Fruit fly (Drosophila melanogaster) whole organism, embryonic: ENCODE results near the gene Nf-YC.

Source experiments
- ATbp ChIP-seq: fragments of 200-800 bp; sonication (Bioruptor generic); optimal IDR thresholded peaks from 2 replicates; lab custom pipeline; 2017; ENCODE audit warnings: missing biosample characterization, mild to moderate bottlenecking, missing genetic modification characterization, missing genetic modification reagents
- Adf1 ChIP-seq: fragments of 200-800 bp; sonication (Bioruptor generic); IDR thresholded peaks from 2 replicates; pipeline ENCODE4 v1.3.6; 2022; ENCODE audit warnings: missing biosample characterization, missing genetic modification characterization
- CG10321 ChIP-seq: fragments of 200-800 bp; sonication (Bioruptor generic); IDR thresholded peaks from 2 replicates; pipeline ENCODE4 v1.3.6; 2022; ENCODE audit warnings: missing biosample characterization, missing genetic modification characterization
- CG11696 ChIP-seq: fragments of 200-800 bp; sonication (Bioruptor generic); IDR thresholded peaks from 2 replicates; pipeline ENCODE4 v1.3.6; 2022; ENCODE audit warnings: missing biosample characterization, missing genetic modification characterization
- CG11723 ChIP-seq: fragments of 200-800 bp; sonication (Bioruptor generic); optimal IDR thresholded peaks from 2 replicates; lab custom pipeline; 2017; ENCODE audit warnings: missing biosample characterization, mild to moderate bottlenecking, missing genetic modification characterization
- CG12299 ChIP-seq: fragments of 200-800 bp; sonication (Bioruptor generic); optimal IDR thresholded peaks from 2 replicates; lab custom pipeline; 2018; ENCODE audit warnings: missing biosample characterization, mild to moderate bottlenecking, missing genetic modification characterization
- CG13123 ChIP-seq: fragments of 200-800 bp; sonication (Bioruptor generic); optimal IDR thresholded peaks from 2 replicates; lab custom pipeline; 2016; ENCODE audit warnings: missing biosample characterization, missing genetic modification characterization
- CG14710 ChIP-seq: fragments of 200-800 bp; sonication (Bioruptor generic); optimal IDR thresholded peaks from 3 replicates; lab custom pipeline; 2019; ENCODE audit warnings: missing biosample characterization, mild to moderate bottlenecking, missing genetic modification characterization, moderate library complexity
- CG1529 ChIP-seq: fragments of 200-800 bp; sonication (Bioruptor generic); optimal IDR thresholded peaks from 3 replicates; lab custom pipeline; 2018; ENCODE audit warnings: missing biosample characterization, missing genetic modification characterization
- CG2202 ChIP-seq: fragments of 200-800 bp; sonication (Bioruptor generic); optimal IDR thresholded peaks from 2 replicates; lab custom pipeline; 2018; ENCODE audit warnings: missing biosample characterization, mild to moderate bottlenecking, missing genetic modification characterization
- CG33213 ChIP-seq: fragments of 200-800 bp; sonication (Bioruptor generic); optimal IDR thresholded peaks from 3 replicates; lab custom pipeline; 2016; ENCODE audit warnings: missing biosample characterization, missing genetic modification characterization
- CG34422 ChIP-seq: fragments of 200-800 bp; sonication (Bioruptor generic); IDR thresholded peaks from 3 replicates; pipeline ENCODE4 v1.3.6; 2022; ENCODE audit warnings: missing biosample characterization, missing genetic modification characterization
- CG3726 ChIP-seq: fragments of 200-800 bp; sonication (Bioruptor generic); IDR thresholded peaks from 3 replicates; pipeline ENCODE4, ENCODE4 v1.3.6; 2022; ENCODE audit warnings: missing biosample characterization, missing genetic modification characterization
- CG5180 ChIP-seq: fragments of 200-800 bp; sonication (Bioruptor generic); optimal IDR thresholded peaks from 3 replicates; lab custom pipeline; 2017; ENCODE audit warnings: missing biosample characterization, missing genetic modification characterization, mild to moderate bottlenecking, moderate library complexity, missing genetic modification reagents
- CG6765 ChIP-seq: fragments of 200-800 bp; sonication (Bioruptor generic); optimal IDR thresholded peaks from 3 replicates; lab custom pipeline; 2017; ENCODE audit warnings: missing biosample characterization, mild to moderate bottlenecking, missing genetic modification characterization
- CG6791 ChIP-seq: fragments of 200-800 bp; sonication (Bioruptor generic); IDR thresholded peaks from 3 replicates; pipeline ENCODE4 v1.3.6; 2022; ENCODE audit warnings: missing biosample characterization, missing genetic modification characterization; ENCODE audit not compliant: partially characterized antibody
- CG7556 ChIP-seq: fragments of 200-800 bp; sonication (Bioruptor generic); optimal IDR thresholded peaks from 2 replicates; lab custom pipeline; 2017; ENCODE audit warnings: missing biosample characterization, mild to moderate bottlenecking, missing genetic modification characterization
- CG9817 ChIP-seq: fragments of 200-800 bp; sonication (Bioruptor generic); optimal IDR thresholded peaks from 2 replicates; lab custom pipeline; 2018; ENCODE audit warnings: missing biosample characterization, mild to moderate bottlenecking, missing genetic modification characterization, moderate library complexity
- CHES-1-like ChIP-seq: fragments of 200-800 bp; sonication (Bioruptor generic); optimal IDR thresholded peaks from 2 replicates; lab custom pipeline; 2016; ENCODE audit warnings: missing biosample characterization, missing genetic modification characterization
- D19B ChIP-seq: fragments of 200-800 bp; sonication (Bioruptor generic); optimal IDR thresholded peaks from 2 replicates; lab custom pipeline; 2017; ENCODE audit warnings: missing biosample characterization, mild to moderate bottlenecking, missing genetic modification characterization
- Dad ChIP-seq: fragments of 200-800 bp; sonication (Bioruptor generic); optimal IDR thresholded peaks from 3 replicates; lab custom pipeline; 2016; ENCODE audit warnings: missing biosample characterization, missing genetic modification characterization
- Dref ChIP-seq: fragments of 200-800 bp; sonication (Bioruptor generic); IDR thresholded peaks from 2 replicates; pipeline ENCODE4 v1.3.6; 2022; ENCODE audit warnings: missing biosample characterization, missing genetic modification characterization
- Elba2 ChIP-seq: fragments of 200-800 bp; sonication (Bioruptor generic); optimal IDR thresholded peaks from 3 replicates; lab custom pipeline; 2016; ENCODE audit warnings: missing biosample characterization, missing genetic modification characterization
- Ets97D ChIP-seq: fragments of 200-800 bp; sonication (Bioruptor generic); optimal IDR thresholded peaks from 3 replicates; lab custom pipeline; 2016; ENCODE audit warnings: missing biosample characterization, missing genetic modification characterization
- HLH54F ChIP-seq: fragments of 200-800 bp; sonication (Bioruptor generic); optimal IDR thresholded peaks from 3 replicates; lab custom pipeline; 2016; ENCODE audit warnings: missing biosample characterization, missing genetic modification characterization
- HmgD ChIP-seq: fragments of 200-800 bp; sonication (Bioruptor generic); optimal IDR thresholded peaks from 3 replicates; lab custom pipeline; 2016; ENCODE audit warnings: missing biosample characterization, missing genetic modification characterization
- Myb ChIP-seq: fragments of 200-800 bp; sonication (Bioruptor generic); optimal IDR thresholded peaks from 2 replicates; lab custom pipeline; 2016; ENCODE audit warnings: missing biosample characterization, missing genetic modification characterization
- NFAT ChIP-seq: fragments of 200-800 bp; sonication (Bioruptor generic); IDR thresholded peaks from 2 replicates; pipeline ENCODE4 v1.3.6; 2022; ENCODE audit warnings: missing biosample characterization, missing genetic modification characterization
- Six4 ChIP-seq: fragments of 200-800 bp; sonication (Bioruptor generic); optimal IDR thresholded peaks from 2 replicates; lab custom pipeline; 2016; ENCODE audit warnings: missing biosample characterization, missing genetic modification characterization
- Spps ChIP-seq: fragments of 200-800 bp; sonication (Bioruptor generic); optimal IDR thresholded peaks from 2 replicates; lab custom pipeline; 2018; ENCODE audit warnings: missing biosample characterization, mild to moderate bottlenecking, missing genetic modification characterization
- Tbp ChIP-seq: fragments of >200 bp; optimal IDR thresholded peaks from 2 replicates; lab custom pipeline; 2018; ENCODE audit warnings: missing biosample characterization, missing genetic modification characterization
- Trl ChIP-seq, 3 experiments: fragments of >200 bp in 2 of 3; fragments of 200-800 bp in 1 of 3; sonication (Bioruptor generic) in 1 of 3; optimal IDR thresholded peaks; 2 replicates in 1 of 3; 3 replicates in 2 of 3; lab custom pipeline; 2016 to 2017; ENCODE audit warnings: missing biosample characterization in 1 of 3, missing genetic modification characterization in 1 of 3
- abd-A ChIP-seq: fragments of 200-800 bp; sonication (Bioruptor generic); optimal IDR thresholded peaks from 3 replicates; lab custom pipeline; 2019; ENCODE audit warnings: missing biosample characterization, mild to moderate bottlenecking, missing genetic modification characterization, moderate library complexity
- ase ChIP-seq: fragments of 200-800 bp; sonication (Bioruptor generic); IDR thresholded peaks from 3 replicates; pipeline ENCODE4 v1.3.6; 2022; ENCODE audit warnings: missing biosample characterization, missing genetic modification characterization
- dimm ChIP-seq: fragments of 200-800 bp; sonication (Bioruptor generic); IDR thresholded peaks from 2 replicates; pipeline ENCODE4 v1.3.6; 2022; ENCODE audit warnings: missing biosample characterization, missing genetic modification characterization
- dmrt11E ChIP-seq: fragments of 200-800 bp; sonication (Bioruptor generic); optimal IDR thresholded peaks from 3 replicates; lab custom pipeline; 2018; ENCODE audit warnings: missing biosample characterization, mild to moderate bottlenecking, missing genetic modification characterization, moderate library complexity
- ems ChIP-seq: fragments of 200-800 bp; sonication (Bioruptor generic); optimal IDR thresholded peaks from 3 replicates; lab custom pipeline; 2016; ENCODE audit warnings: missing biosample characterization, missing genetic modification characterization
- fd3F ChIP-seq: fragments of 200-800 bp; sonication (Bioruptor generic); optimal IDR thresholded peaks from 2 replicates; lab custom pipeline; 2018; ENCODE audit warnings: missing biosample characterization, mild to moderate bottlenecking, missing genetic modification characterization, moderate library complexity
- fru ChIP-seq: fragments of >200 bp; optimal IDR thresholded peaks from 2 replicates; lab custom pipeline; 2017
- gcm ChIP-seq: fragments of 200-800 bp; sonication (Bioruptor generic); optimal IDR thresholded peaks from 2 replicates; lab custom pipeline; 2019; ENCODE audit warnings: missing biosample characterization, mild to moderate bottlenecking, missing genetic modification characterization, moderate library complexity
- gsb ChIP-seq: fragments of 200-800 bp; sonication (Bioruptor generic); IDR thresholded peaks from 2 replicates; pipeline ENCODE4 v1.3.6; 2022; ENCODE audit warnings: missing biosample characterization, missing genetic modification characterization
- hth ChIP-seq: fragments of >200 bp; optimal IDR thresholded peaks from 2 replicates; lab custom pipeline; 2017; ENCODE audit warnings: inconsistent platforms
- insv ChIP-seq, 2 experiments: fragments of 200-800 bp; sonication (Bioruptor generic); optimal IDR thresholded peaks; 3 replicates each; lab custom pipeline; 2016 to 2018; ENCODE audit warnings: missing biosample characterization in 2 of 2, missing genetic modification characterization in 2 of 2
- nom ChIP-seq: fragments of 200-800 bp; sonication (Bioruptor generic); optimal IDR thresholded peaks from 2 replicates; lab custom pipeline; 2017; ENCODE audit warnings: missing biosample characterization, missing genetic modification characterization, mild to moderate bottlenecking, moderate library complexity, missing genetic modification reagents
- peb ChIP-seq: fragments of 200-800 bp; sonication (Bioruptor generic); IDR thresholded peaks from 2 replicates; pipeline ENCODE4 v1.3.6; 2022; ENCODE audit warnings: missing biosample characterization, missing genetic modification characterization
- pita ChIP-seq: fragments of 200-800 bp; sonication (Bioruptor generic); optimal IDR thresholded peaks from 2 replicates; lab custom pipeline; 2017; ENCODE audit warnings: missing biosample characterization, mild to moderate bottlenecking, missing genetic modification characterization
- schlank ChIP-seq: fragments of 200-800 bp; sonication (Bioruptor generic); optimal IDR thresholded peaks from 2 replicates; lab custom pipeline; 2018; ENCODE audit warnings: missing biosample characterization, mild to moderate bottlenecking, missing genetic modification characterization
- shn ChIP-seq: fragments of 200-800 bp; sonication (Bioruptor generic); optimal IDR thresholded peaks from 3 replicates; lab custom pipeline; 2016; ENCODE audit warnings: missing biosample characterization, missing genetic modification characterization
- ssp ChIP-seq: fragments of 200-800 bp; sonication (Bioruptor generic); IDR thresholded peaks from 2 replicates; pipeline ENCODE4 v1.3.6; 2022; ENCODE audit warnings: missing biosample characterization, missing genetic modification characterization
- trem ChIP-seq: fragments of 200-800 bp; optimal IDR thresholded peaks from 3 replicates; lab custom pipeline; 2019; ENCODE audit warnings: missing biosample characterization, mild to moderate bottlenecking, missing genetic modification characterization, moderate library complexity
- vnd ChIP-seq: fragments of 200-800 bp; sonication (Bioruptor generic); IDR thresholded peaks from 3 replicates; pipeline ENCODE4 v1.3.6; 2022; ENCODE audit warnings: missing biosample characterization, missing genetic modification characterization; ENCODE audit not compliant: partially characterized antibody

Gene Nf-YC

DNA sequence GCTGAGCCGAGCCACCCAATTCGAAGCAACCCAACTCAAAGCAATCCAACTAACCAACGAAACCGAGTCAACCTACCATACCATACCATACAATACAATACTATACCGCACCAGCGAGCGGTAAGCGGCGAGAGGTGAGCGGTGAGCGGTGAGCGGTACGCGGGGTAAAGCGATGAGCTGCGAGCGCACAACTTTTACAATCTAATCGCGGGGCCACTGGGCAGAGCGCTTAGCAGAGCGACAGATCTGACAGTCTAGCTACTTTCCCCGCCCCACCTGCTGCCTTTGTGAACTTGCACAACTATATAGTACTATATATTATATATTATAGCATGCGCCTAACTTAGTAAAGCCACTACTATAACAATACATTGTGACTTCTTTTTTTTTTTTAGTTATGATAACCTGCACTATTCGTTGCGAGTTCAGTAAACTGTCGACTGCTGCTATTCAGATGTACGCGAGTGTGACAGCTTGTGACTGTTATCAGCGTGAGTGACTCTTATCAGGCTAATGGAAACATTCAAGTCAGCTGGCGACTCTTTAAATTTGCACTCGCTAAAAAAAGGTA, 19.9 kb downstream of the Nf-YC start (continued):
- no peak for TF ChIP-seq CG10321 (GFP tag; lab: Robert Waterston, UW)
- TF ChIP-seq trem (tag; lab: Kevin White, UChicago): no peak
- TF ChIP-seq CG34422 (GFP tag; lab: Robert Waterston, UW): 0 out of 3 replicates have a peak, but pooled peaks have one; percentile 56
- no peak for TF ChIP-seq ssp (GFP tag; lab: Robert Waterston, UW)
- TF ChIP-seq CG1529 (GFP tag; lab: Kevin White, UChicago): no peak
- TF ChIP-seq CG12299 (tag; lab: Kevin White, UChicago): no peak
- no peak for TF ChIP-seq CG6791
- TF ChIP-seq HmgD (GFP tag; lab: Kevin White, UChicago): no peak
- peak; percentile 22 to 53 for TF ChIP-seq Trl (optimal IDR thresholded peaks at IDR 0.05; lab: Kevin White, UChicago)
- no peak for TF ChIP-seq Trl (GFP tag; optimal IDR thresholded peaks at IDR 0.05; lab: Kevin White, UChicago)
- TF ChIP-seq vnd (GFP tag; lab: Robert Waterston, UW): no peak
- no peak for TF ChIP-seq pita (GFP tag; lab: Kevin White, UChicago)
- no peak for TF ChIP-seq CG2202
- peak; percentile 91 for TF ChIP-seq CG5180
- no peak for TF ChIP-seq CG3726 (GFP tag; lab: Robert Waterston, UW)
- TF ChIP-seq CG33213 (GFP tag; lab: Kevin White, UChicago): no peak
- TF ChIP-seq dimm (GFP tag; lab: Robert Waterston, UW): no peak
- TF ChIP-seq CG14710 (tag; lab: Kevin White, UChicago): peak; percentile 4
- no peak for TF ChIP-seq CG6765
- no peak for TF ChIP-seq Dref (GFP tag; lab: Robert Waterston, UW)
- TF ChIP-seq Myb (GFP tag; lab: Kevin White, UChicago): no peak
- no peak for TF ChIP-seq hth (lab: Kevin White, UChicago)
- TF ChIP-seq fd3F (GFP tag; lab: Kevin White, UChicago): no peak
- no peak for TF ChIP-seq CG9817 (tag; lab: Kevin White, UChicago)
- TF ChIP-seq schlank: no peak
- peak; percentile 28 for TF ChIP-seq abd-A (tag; lab: Kevin White, UChicago)
- peak; percentile 89 for TF ChIP-seq CG11696 (GFP tag; lab: Robert Waterston, UW)
- no peak for TF ChIP-seq dmrt11E
- no peak for TF ChIP-seq CG13123 (GFP tag; lab: Kevin White, UChicago)
- TF ChIP-seq Elba2 (GFP tag; lab: Kevin White, UChicago): no peak
- no peak for TF ChIP-seq gsb
- no peak for TF ChIP-seq fru (lab: Kevin White, UChicago)
- peak; percentile 28 for TF ChIP-seq gcm (GFP tag; lab: Kevin White, UChicago)
- no peak for TF ChIP-seq Spps (tag; lab: Kevin White, UChicago)
- TF ChIP-seq Six4 (GFP tag; lab: Kevin White, UChicago): peak; percentile 9
- TF ChIP-seq Ets97D (GFP tag; lab: Kevin White, UChicago): no peak
- no peak for TF ChIP-seq peb (GFP tag; lab: Robert Waterston, UW)
- TF ChIP-seq ase (GFP tag; lab: Robert Waterston, UW): no peak
- no peak for TF ChIP-seq nom (GFP tag; lab: Kevin White, UChicago)
- no peak for TF ChIP-seq insv (GFP tag; optimal IDR thresholded peaks at IDR 0.05; lab: Kevin White, UChicago)
- TF ChIP-seq CHES-1-like (GFP tag; lab: Kevin White, UChicago): no peak
- TF ChIP-seq Tbp: no peak
- TF ChIP-seq ems (GFP tag; lab: Kevin White, UChicago): no peak
- peak; percentile 17 for TF ChIP-seq ATbp (GFP tag; lab: Kevin White, UChicago)
- no peak for TF ChIP-seq D19B
- no peak for TF ChIP-seq Dad (GFP tag; lab: Kevin White, UChicago)
- peak; percentile 78 for TF ChIP-seq Adf1 (GFP tag; lab: Robert Waterston, UW)
- TF ChIP-seq CG7556 (GFP tag; lab: Kevin White, UChicago): peak; percentile 44
- TF ChIP-seq HLH54F (GFP tag; lab: Kevin White, UChicago): no peak
- TF ChIP-seq CG11723: no peak
- TF ChIP-seq shn: no peak
- no peak; the same call in 1 of the 2 replicates for TF ChIP-seq NFAT (GFP tag; lab: Robert Waterston, UW)
